Fruit fly (Drosophila melanogaster) whole organism, embryonic: ENCODE results near the gene AIMP2.

ENCODE experiments used
- ATbp ChIP-seq: fragments of 200-800 bp; sonication (Bioruptor generic); optimal IDR thresholded peaks from 2 replicates; lab custom pipeline; 2017; ENCODE audit warnings: missing biosample characterization, mild to moderate bottlenecking, missing genetic modification characterization, missing genetic modification reagents
- Adf1 ChIP-seq: fragments of 200-800 bp; sonication (Bioruptor generic); IDR thresholded peaks from 2 replicates; pipeline ENCODE4 v1.3.6; 2022; ENCODE audit warnings: missing biosample characterization, missing genetic modification characterization
- Blimp-1 ChIP-seq: fragments of 200-800 bp; sonication (Bioruptor generic); optimal IDR thresholded peaks from 3 replicates; lab custom pipeline; 2018; ENCODE audit warnings: missing biosample characterization, missing genetic modification characterization, mild to moderate bottlenecking, moderate library complexity, missing genetic modification reagents
- CG10543 ChIP-seq: fragments of 200-800 bp; sonication (Bioruptor generic); optimal IDR thresholded peaks from 3 replicates; lab custom pipeline; 2017; ENCODE audit warnings: missing biosample characterization, mild to moderate bottlenecking, missing genetic modification characterization, moderate library complexity
- CG11398 ChIP-seq: fragments of 200-800 bp; sonication (Bioruptor generic); optimal IDR thresholded peaks from 2 replicates; lab custom pipeline; 2016; ENCODE audit warnings: missing biosample characterization, missing genetic modification characterization
- CG11560 ChIP-seq: fragments of 200-800 bp; sonication (Bioruptor generic); IDR thresholded peaks from 3 replicates; pipeline ENCODE4 v1.3.6; 2022; ENCODE audit warnings: missing biosample characterization, missing genetic modification characterization
- CG14710 ChIP-seq: fragments of 200-800 bp; sonication (Bioruptor generic); optimal IDR thresholded peaks from 3 replicates; lab custom pipeline; 2019; ENCODE audit warnings: missing biosample characterization, mild to moderate bottlenecking, missing genetic modification characterization, moderate library complexity
- CG15696 ChIP-seq: fragments of 200-800 bp; sonication (Bioruptor generic); optimal IDR thresholded peaks from 2 replicates; lab custom pipeline; 2019; ENCODE audit warnings: missing biosample characterization, mild to moderate bottlenecking, missing genetic modification characterization, moderate library complexity
- CG1603 ChIP-seq: fragments of 200-800 bp; sonication (Bioruptor generic); optimal IDR thresholded peaks from 2 replicates; lab custom pipeline; 2019; ENCODE audit warnings: missing biosample characterization, mild to moderate bottlenecking, missing genetic modification characterization, moderate library complexity
- CG1647 ChIP-seq: fragments of 200-800 bp; sonication (Bioruptor generic); optimal IDR thresholded peaks from 3 replicates; lab custom pipeline; 2016; ENCODE audit warnings: missing biosample characterization, missing genetic modification characterization
- CG17359 ChIP-seq: fragments of 200-800 bp; sonication (Bioruptor generic); optimal IDR thresholded peaks from 3 replicates; lab custom pipeline; 2018; ENCODE audit warnings: missing biosample characterization, mild to moderate bottlenecking, missing genetic modification characterization, moderate library complexity
- CG17829 ChIP-seq: fragments of 200-800 bp; optimal IDR thresholded peaks from 2 replicates; lab custom pipeline; 2019; ENCODE audit warnings: missing biosample characterization, mild to moderate bottlenecking, missing genetic modification characterization, moderate library complexity
- CG18619 ChIP-seq: fragments of 200-800 bp; sonication (Bioruptor generic); optimal IDR thresholded peaks from 3 replicates; lab custom pipeline; 2017; ENCODE audit warnings: missing biosample characterization, mild to moderate bottlenecking, missing genetic modification characterization
- CG2678 ChIP-seq: fragments of 200-800 bp; sonication (Bioruptor generic); optimal IDR thresholded peaks from 3 replicates; lab custom pipeline; 2019; ENCODE audit warnings: missing biosample characterization, mild to moderate bottlenecking, missing genetic modification characterization, moderate library complexity
- CG2889 ChIP-seq: fragments of 200-800 bp; sonication (Bioruptor generic); IDR thresholded peaks from 3 replicates; pipeline ENCODE4 v1.3.6; 2022; ENCODE audit warnings: missing biosample characterization, missing genetic modification characterization
- CG30403 ChIP-seq: fragments of 200-800 bp; sonication (Bioruptor generic); optimal IDR thresholded peaks from 3 replicates; lab custom pipeline; 2016; ENCODE audit warnings: missing biosample characterization, missing genetic modification characterization
- CG32532 ChIP-seq: fragments of 200-800 bp; sonication (Bioruptor generic); IDR thresholded peaks from 2 replicates; pipeline ENCODE4 v1.3.6; 2022; ENCODE audit warnings: missing biosample characterization, missing genetic modification characterization
- CG33213 ChIP-seq: fragments of 200-800 bp; sonication (Bioruptor generic); optimal IDR thresholded peaks from 3 replicates; lab custom pipeline; 2016; ENCODE audit warnings: missing biosample characterization, missing genetic modification characterization
- CG34376 ChIP-seq: fragments of 200-800 bp; sonication (Bioruptor generic); optimal IDR thresholded peaks from 2 replicates; lab custom pipeline; 2018; ENCODE audit warnings: missing biosample characterization, mild to moderate bottlenecking, missing genetic modification characterization
- CG6689 ChIP-seq: fragments of 200-800 bp; sonication (Bioruptor generic); IDR thresholded peaks from 2 replicates; pipeline ENCODE4 v1.3.6; 2022; ENCODE audit warnings: missing biosample characterization, missing genetic modification characterization
- CG6765 ChIP-seq: fragments of 200-800 bp; sonication (Bioruptor generic); optimal IDR thresholded peaks from 3 replicates; lab custom pipeline; 2017; ENCODE audit warnings: missing biosample characterization, mild to moderate bottlenecking, missing genetic modification characterization
- CG6854 ChIP-seq: fragments of 200-800 bp; sonication (Bioruptor generic); optimal IDR thresholded peaks from 3 replicates; lab custom pipeline; 2017; ENCODE audit warnings: missing biosample characterization, mild to moderate bottlenecking, missing genetic modification characterization
- CG8089 ChIP-seq: fragments of 200-800 bp; sonication (Bioruptor generic); optimal IDR thresholded peaks from 3 replicates; lab custom pipeline; 2016; ENCODE audit warnings: missing biosample characterization, missing genetic modification characterization
- CG8359 ChIP-seq: fragments of 200-800 bp; sonication (Bioruptor generic); optimal IDR thresholded peaks from 2 replicates; lab custom pipeline; 2017; ENCODE audit warnings: missing biosample characterization, mild to moderate bottlenecking, missing genetic modification characterization, borderline replicate concordance
- CoRest ChIP-seq: fragments of 200-800 bp; sonication (Bioruptor generic); optimal IDR thresholded peaks from 3 replicates; lab custom pipeline; 2018; ENCODE audit warnings: missing biosample characterization, mild to moderate bottlenecking, missing genetic modification characterization, moderate library complexity
- Dek ChIP-seq: fragments of 200-800 bp; sonication (Bioruptor generic); optimal IDR thresholded peaks from 3 replicates; lab custom pipeline; 2019; ENCODE audit warnings: missing biosample characterization, mild to moderate bottlenecking, missing genetic modification characterization, moderate library complexity
- Doc2 ChIP-seq: fragments of 200-800 bp; sonication (Bioruptor generic); IDR thresholded peaks from 2 replicates; pipeline ENCODE4 v1.3.6; 2022; ENCODE audit warnings: missing biosample characterization, missing genetic modification characterization
- Fer2 ChIP-seq: fragments of 200-800 bp; sonication (Bioruptor generic); optimal IDR thresholded peaks from 2 replicates; lab custom pipeline; 2018; ENCODE audit warnings: missing biosample characterization, mild to moderate bottlenecking, missing genetic modification characterization, moderate library complexity
- GATAe ChIP-seq: fragments of 200-800 bp; sonication (Bioruptor generic); conservative IDR thresholded peaks from 2 replicates; pipeline ENCODE4 v1.3.6; 2022; ENCODE audit warnings: missing biosample characterization, missing genetic modification characterization
- Gsc ChIP-seq: fragments of 200-800 bp; sonication (Bioruptor generic); IDR thresholded peaks from 2 replicates; pipeline ENCODE4 v1.3.6; 2022; ENCODE audit warnings: missing biosample characterization, missing genetic modification characterization
- H2.0 ChIP-seq: fragments of 200-800 bp; sonication (Bioruptor generic); IDR thresholded peaks from 2 replicates; pipeline ENCODE4 v1.3.6; 2022; ENCODE audit warnings: missing biosample characterization, missing genetic modification characterization
- Hand ChIP-seq: fragments of 200-800 bp; sonication (Bioruptor generic); optimal IDR thresholded peaks from 2 replicates; lab custom pipeline; 2017; ENCODE audit warnings: mild to moderate bottlenecking, missing biosample characterization, missing genetic modification reagents, missing genetic modification characterization
- Hey ChIP-seq: fragments of 200-800 bp; sonication (Bioruptor generic); optimal IDR thresholded peaks from 3 replicates; lab custom pipeline; 2018; ENCODE audit warnings: missing biosample characterization, mild to moderate bottlenecking, missing genetic modification characterization
- Pdp1 ChIP-seq, 2 experiments: fragments of 200-800 bp; sonication (Bioruptor generic); optimal IDR thresholded peaks; 3 replicates each; lab custom pipeline; 2016; ENCODE audit warnings: missing biosample characterization in 2 of 2, missing genetic modification characterization in 2 of 2, mild to moderate bottlenecking in 1 of 2, moderate library complexity in 1 of 2
- Sin3A ChIP-seq: fragments of >200 bp; optimal IDR thresholded peaks from 2 replicates; lab custom pipeline; 2018
- Six4 ChIP-seq: fragments of 200-800 bp; sonication (Bioruptor generic); optimal IDR thresholded peaks from 2 replicates; lab custom pipeline; 2016; ENCODE audit warnings: missing biosample characterization, missing genetic modification characterization
- Stat92E ChIP-seq, 3 experiments: fragments of >200 bp in 2 of 3; fragments of 200-800 bp in 1 of 3; sonication (Bioruptor generic) in 1 of 3; optimal IDR thresholded peaks; 2 replicates each; lab custom pipeline; 2017 to 2019; ENCODE audit warnings: missing biosample characterization in 3 of 3, missing genetic modification characterization in 3 of 3, mild to moderate bottlenecking in 1 of 3, moderate library complexity in 1 of 3
- Vsx1 ChIP-seq: fragments of 200-800 bp; sonication (Bioruptor generic); optimal IDR thresholded peaks from 2 replicates; lab custom pipeline; 2017; ENCODE audit warnings: missing biosample characterization, mild to moderate bottlenecking, missing genetic modification characterization, missing genetic modification reagents
- Xrp1 ChIP-seq: fragments of 200-800 bp; sonication (Bioruptor generic); IDR thresholded peaks from 2 replicates; pipeline ENCODE4 v1.3.6; 2022; ENCODE audit warnings: missing biosample characterization, missing genetic modification characterization
- YL-1 ChIP-seq: fragments of 200-800 bp; sonication (Bioruptor generic); optimal IDR thresholded peaks from 3 replicates; lab custom pipeline; 2017; ENCODE audit warnings: missing biosample characterization, mild to moderate bottlenecking, missing genetic modification characterization
- abd-A ChIP-seq: fragments of 200-800 bp; sonication (Bioruptor generic); optimal IDR thresholded peaks from 3 replicates; lab custom pipeline; 2019; ENCODE audit warnings: missing biosample characterization, mild to moderate bottlenecking, missing genetic modification characterization, moderate library complexity
- bowl ChIP-seq: fragments of 200-800 bp; sonication (Bioruptor generic); IDR thresholded peaks from 2 replicates; pipeline ENCODE4 v1.3.6; 2022; ENCODE audit warnings: missing biosample characterization, missing genetic modification characterization
- en ChIP-seq: fragments of 200-800 bp; sonication (Bioruptor generic); optimal IDR thresholded peaks from 2 replicates; lab custom pipeline; 2016; ENCODE audit warnings: missing biosample characterization, missing genetic modification characterization
- gfzf ChIP-seq: fragments of 200-800 bp; sonication (Bioruptor generic); optimal IDR thresholded peaks from 2 replicates; lab custom pipeline; 2016; ENCODE audit warnings: missing biosample characterization, mild to moderate bottlenecking, missing genetic modification characterization, moderate library complexity
- kay ChIP-seq: fragments of 200-800 bp; sonication (Bioruptor generic); optimal IDR thresholded peaks from 2 replicates; lab custom pipeline; 2016; ENCODE audit warnings: missing biosample characterization, missing genetic modification characterization
- klu ChIP-seq: fragments of 200-800 bp; sonication (Bioruptor generic); IDR thresholded peaks from 2 replicates; pipeline ENCODE4 v1.3.6; 2022; ENCODE audit warnings: missing biosample characterization, missing genetic modification characterization
- pros ChIP-seq: fragments of 200-800 bp; sonication (Bioruptor generic); optimal IDR thresholded peaks from 3 replicates; lab custom pipeline; 2019; ENCODE audit warnings: missing biosample characterization, mild to moderate bottlenecking, missing genetic modification characterization, moderate library complexity
- scrt ChIP-seq: fragments of 200-800 bp; sonication (Bioruptor generic); optimal IDR thresholded peaks from 2 replicates; lab custom pipeline; 2018; ENCODE audit warnings: missing biosample characterization, mild to moderate bottlenecking, missing genetic modification characterization, moderate library complexity
- sens-2 ChIP-seq: fragments of 200-800 bp; sonication (Bioruptor generic); IDR thresholded peaks from 2 replicates; pipeline ENCODE4 v1.3.6; 2022; ENCODE audit warnings: missing biosample characterization, missing genetic modification characterization
- usp ChIP-seq: fragments of >200 bp; optimal IDR thresholded peaks from 2 replicates; lab custom pipeline; 2017; ENCODE audit warnings: missing biosample characterization, missing genetic modification characterization

AIMP2 gene

DNA sequence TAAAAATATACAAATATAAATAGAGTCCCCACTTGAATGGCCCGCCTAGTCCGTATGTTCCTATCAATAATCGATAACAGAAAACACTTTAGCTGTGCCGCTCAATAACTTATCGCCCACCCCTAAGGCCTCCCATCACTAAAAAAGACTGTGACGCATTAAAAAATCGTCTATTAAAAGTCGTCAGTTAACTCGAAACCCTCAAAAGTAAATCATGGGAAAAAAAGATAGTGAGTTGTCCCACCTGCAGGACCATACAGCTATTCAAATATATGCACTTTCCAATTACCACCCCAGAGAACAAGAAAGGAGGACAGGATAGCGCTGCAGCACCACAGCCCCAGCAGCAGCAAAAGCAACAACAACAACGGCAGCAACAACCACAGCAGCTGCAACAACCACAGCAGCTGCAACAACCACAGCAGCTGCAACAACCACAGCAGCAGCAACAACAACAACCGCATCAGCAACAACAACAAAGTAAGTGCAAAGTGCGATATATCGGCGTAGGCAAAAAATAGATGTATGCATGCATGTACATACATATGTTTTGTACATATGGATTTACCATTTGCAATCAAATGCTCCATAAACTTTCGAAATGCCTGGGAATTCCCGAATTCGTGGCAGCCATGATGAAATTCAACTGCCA is 29.3 kb upstream of the AIMP2 start, which contains the start of gene AGO2 (continued):
- peak; percentile 62 for TF ChIP-seq CG17829 (tag; lab: Kevin White, UChicago)
- peak; percentile 41 for TF ChIP-seq gfzf (GFP tag; lab: Kevin White, UChicago)
- TF ChIP-seq CG11560 (tag; lab: Robert Waterston, UW): no peak
- peak; percentile 3 for TF ChIP-seq CG6854 (GFP tag; lab: Kevin White, UChicago)
- TF ChIP-seq bowl: no peak
- TF ChIP-seq Hey (tag; lab: Kevin White, UChicago): no peak
- TF ChIP-seq klu (GFP tag; lab: Robert Waterston, UW): no peak
- TF ChIP-seq CG15696 (tag; lab: Kevin White, UChicago): no peak
- peak; percentile 40 for TF ChIP-seq scrt (GFP tag; lab: Kevin White, UChicago)
- TF ChIP-seq kay (GFP tag; lab: Kevin White, UChicago): peak; percentile 91
- TF ChIP-seq Blimp-1 (GFP tag; lab: Kevin White, UChicago): no peak
- TF ChIP-seq CG2889 (GFP tag; lab: Robert Waterston, UW): no peak
- no peak for TF ChIP-seq abd-A
- TF ChIP-seq CG30403 (GFP tag; lab: Kevin White, UChicago): peak; percentile 21
- no peak for TF ChIP-seq CG8089
- TF ChIP-seq H2.0 (GFP tag; lab: Robert Waterston, UW): no peak
- TF ChIP-seq CG14710 (tag; lab: Kevin White, UChicago): peak; percentile 81
- peak; percentile 24 for TF ChIP-seq CG6765 (GFP tag; lab: Kevin White, UChicago)
- TF ChIP-seq YL-1: peak; percentile 92
- peak; percentile 41; the same call in 1 of the 2 replicates for TF ChIP-seq Xrp1 (GFP tag; lab: Robert Waterston, UW)
- TF ChIP-seq sens-2 (GFP tag; lab: Robert Waterston, UW): no peak
- no peak for TF ChIP-seq CG2678 (tag; lab: Kevin White, UChicago)
- TF ChIP-seq Pdp1 (GFP tag; optimal IDR thresholded peaks at IDR 0.05; lab: Kevin White, UChicago): peak in 1 of 2 experiments; percentile 44
- TF ChIP-seq Dek (tag; lab: Kevin White, UChicago): no peak
- no peak for TF ChIP-seq CG17359 (tag; lab: Kevin White, UChicago)
- TF ChIP-seq CG8359 (GFP tag; lab: Kevin White, UChicago): no peak
- TF ChIP-seq CG1647 (GFP tag; lab: Kevin White, UChicago): no peak
- TF ChIP-seq Adf1 (GFP tag; lab: Robert Waterston, UW): peak; percentile 14; the same call in 1 of the 2 replicates
- TF ChIP-seq CG32532 (GFP tag; lab: Robert Waterston, UW): no peak
- no peak for TF ChIP-seq Vsx1 (GFP tag; lab: Kevin White, UChicago)
- TF ChIP-seq CG10543: no peak
- TF ChIP-seq Six4: peak; percentile 17
- peak; percentile 3 for TF ChIP-seq CG1603
- no peak for TF ChIP-seq CG18619 (GFP tag; lab: Kevin White, UChicago)
- TF ChIP-seq usp (GFP tag; lab: Kevin White, UChicago): no peak
- no peak for TF ChIP-seq Fer2
- no peak for TF ChIP-seq pros
- TF ChIP-seq en (GFP tag; lab: Kevin White, UChicago): no peak
- 0 out of 2 replicates have a peak, but pooled peaks have one; percentile 28 for TF ChIP-seq CG6689 (GFP tag; lab: Robert Waterston, UW)
- peak; percentile 8 for TF ChIP-seq CG11398 (GFP tag; lab: Kevin White, UChicago)
- no peak for TF ChIP-seq CG33213
- peak; percentile 23 for TF ChIP-seq CoRest
- TF ChIP-seq GATAe: no peak
- no peak for TF ChIP-seq Doc2 (GFP tag; lab: Robert Waterston, UW)
- peak; percentile 12 for TF ChIP-seq CG34376 (GFP tag; lab: Kevin White, UChicago)
- TF ChIP-seq Hand (GFP tag; lab: Kevin White, UChicago): no peak
- no peak for TF ChIP-seq ATbp (GFP tag; lab: Kevin White, UChicago)
- TF ChIP-seq Sin3A: peak; percentile 59
- TF ChIP-seq Gsc (GFP tag; lab: Robert Waterston, UW): no peak
- TF ChIP-seq Stat92E (GFP tag; optimal IDR thresholded peaks at IDR 0.05; lab: Kevin White, UChicago): peak in 1 of 3 experiments; percentile 78
